Fruit fly (Drosophila melanogaster) whole organism, adult: ENCODE results near the gene CG7408.

ENCODE experiments used
- CG11617 ChIP-seq: fragments of 200-800 bp; sonication (Bioruptor generic); optimal IDR thresholded peaks from 2 replicates; lab custom pipeline; 2017; ENCODE audit warnings: mild to moderate bottlenecking, missing biosample characterization, missing genetic modification reagents, missing genetic modification characterization
- CG12768 ChIP-seq: fragments of 200-800 bp; sonication (Bioruptor generic); optimal IDR thresholded peaks from 2 replicates; lab custom pipeline; 2017; ENCODE audit warnings: missing biosample characterization, missing genetic modification characterization, mild to moderate bottlenecking, moderate library complexity, missing genetic modification reagents
- CG14711 ChIP-seq: fragments of 200-800 bp; sonication (Bioruptor generic); optimal IDR thresholded peaks from 2 replicates; lab custom pipeline; 2018; ENCODE audit warnings: missing biosample characterization, mild to moderate bottlenecking, missing genetic modification characterization, moderate library complexity
- CG33017 ChIP-seq: fragments of 200-800 bp; sonication (Bioruptor generic); optimal IDR thresholded peaks from 2 replicates; lab custom pipeline; 2018; ENCODE audit warnings: missing biosample characterization, mild to moderate bottlenecking, missing genetic modification characterization, moderate library complexity
- CG7045 ChIP-seq: fragments of 200-800 bp; sonication (Bioruptor generic); optimal IDR thresholded peaks from 2 replicates; lab custom pipeline; 2017; ENCODE audit warnings: missing biosample characterization, mild to moderate bottlenecking, missing genetic modification characterization
- CG7101 ChIP-seq: fragments of 200-800 bp; sonication (Bioruptor generic); optimal IDR thresholded peaks from 2 replicates; lab custom pipeline; 2018; ENCODE audit warnings: missing biosample characterization, mild to moderate bottlenecking, missing genetic modification characterization, moderate library complexity
- Clk ChIP-seq: fragments of 200-800 bp; sonication (Bioruptor generic); optimal IDR thresholded peaks from 2 replicates; lab custom pipeline; 2017; ENCODE audit warnings: missing biosample characterization, missing genetic modification characterization
- Crg-1 ChIP-seq: fragments of 200-800 bp; sonication (Bioruptor generic); optimal IDR thresholded peaks from 2 replicates; lab custom pipeline; 2016; ENCODE audit warnings: missing biosample characterization, missing genetic modification characterization
- Mnt ChIP-seq: fragments of 200-800 bp; sonication (Bioruptor generic); optimal IDR thresholded peaks from 2 replicates; lab custom pipeline; 2016; ENCODE audit warnings: missing biosample characterization, mild to moderate bottlenecking, missing genetic modification characterization
- bab1 ChIP-seq: fragments of 200-800 bp; sonication (Bioruptor generic); optimal IDR thresholded peaks from 3 replicates; lab custom pipeline; 2019; ENCODE audit warnings: missing biosample characterization, mild to moderate bottlenecking, missing genetic modification characterization, moderate library complexity
- cnc ChIP-seq, 2 experiments: fragments of >200 bp; optimal IDR thresholded peaks; 2 replicates each; lab custom pipeline; 2017
- kay ChIP-seq: fragments of 200-800 bp; sonication (Bioruptor generic); peaks from one replicate; lab custom pipeline; 2016; ENCODE audit warnings: missing biosample characterization, missing genetic modification characterization, borderline replicate concordance
- ovo ChIP-seq: fragments of 200-800 bp; sonication (Bioruptor generic); optimal IDR thresholded peaks from 2 replicates; lab custom pipeline; 2016; ENCODE audit warnings: missing biosample characterization, missing genetic modification characterization
- toe ChIP-seq: fragments of 200-800 bp; sonication (Bioruptor generic); optimal IDR thresholded peaks from 2 replicates; lab custom pipeline; 2016; ENCODE audit warnings: missing biosample characterization, missing genetic modification characterization

DNA sequence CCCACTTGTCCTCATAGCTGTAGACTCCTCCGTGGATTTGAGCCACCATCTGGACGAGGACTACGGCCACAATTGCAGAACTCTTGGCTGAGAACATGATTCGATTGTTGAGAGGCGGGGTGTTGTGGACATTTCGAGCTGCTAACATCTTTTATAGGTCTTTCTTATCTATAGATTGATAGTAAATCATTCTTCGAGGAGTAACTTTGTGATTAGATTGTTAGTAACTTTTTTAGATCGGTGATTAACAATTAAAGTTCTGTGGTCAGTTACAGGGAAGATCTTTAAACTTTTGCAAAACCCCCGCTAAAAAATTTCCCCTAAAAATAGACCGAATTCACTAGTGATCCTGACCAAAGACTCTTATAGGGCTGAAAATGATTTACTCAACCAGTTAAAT lies 7.6 kb downstream of the CG7408 start, which contains the start of gene CG16775:
- TF ChIP-seq CG7101 (tag; lab: Kevin White, UChicago) (no peak), Crg-1 (no peak), Clk (GFP tag; lab: Kevin White, UChicago) (no peak), CG11617 (GFP tag; lab: Kevin White, UChicago) (no peak), kay (GFP tag; lab: Kevin White, UChicago) (no peak), ovo (GFP tag; lab: Kevin White, UChicago) (no peak), toe (GFP tag; lab: Kevin White, UChicago) (no peak), CG7045 (no peak), CG33017 (tag; lab: Kevin White, UChicago) (no peak), CG14711 (no peak), Mnt (GFP tag; lab: Kevin White, UChicago) (no peak), cnc (optimal IDR thresholded peaks at IDR 0.05; lab: Kevin White, UChicago) (no peak), CG12768 (GFP tag; lab: Kevin White, UChicago) (no peak), bab1 (GFP tag; lab: Kevin White, UChicago) (no peak)
